Fruit fly (Drosophila melanogaster) whole organism, embryonic: ENCODE data around the gene CG12379.

Experiments
- Bdp1 ChIP-seq: fragments of 200-800 bp; sonication (Bioruptor generic); optimal IDR thresholded peaks from 3 replicates; lab custom pipeline; 2016; ENCODE audit warnings: missing biosample characterization, missing genetic modification characterization
- CG10543 ChIP-seq: fragments of 200-800 bp; sonication (Bioruptor generic); optimal IDR thresholded peaks from 3 replicates; lab custom pipeline; 2017; ENCODE audit warnings: missing biosample characterization, mild to moderate bottlenecking, missing genetic modification characterization, moderate library complexity
- CG10654 ChIP-seq: fragments of 200-800 bp; sonication (Bioruptor generic); optimal IDR thresholded peaks from 2 replicates; lab custom pipeline; 2016; ENCODE audit warnings: missing biosample characterization, missing genetic modification characterization
- CG11723 ChIP-seq: fragments of 200-800 bp; sonication (Bioruptor generic); optimal IDR thresholded peaks from 2 replicates; lab custom pipeline; 2017; ENCODE audit warnings: missing biosample characterization, mild to moderate bottlenecking, missing genetic modification characterization
- CG12769 ChIP-seq: fragments of 200-800 bp; sonication (Bioruptor generic); optimal IDR thresholded peaks from 2 replicates; lab custom pipeline; 2019; ENCODE audit warnings: missing biosample characterization, mild to moderate bottlenecking, missing genetic modification characterization, moderate library complexity
- CG13287 ChIP-seq: fragments of 200-800 bp; sonication (Bioruptor generic); IDR thresholded peaks from 2 replicates; pipeline ENCODE4 v1.3.6; 2022; ENCODE audit warnings: missing biosample characterization, missing genetic modification characterization; ENCODE audit not compliant: partially characterized antibody
- CG16863 ChIP-seq: fragments of 200-800 bp; sonication (Bioruptor generic); optimal IDR thresholded peaks from 3 replicates; lab custom pipeline; 2016; ENCODE audit warnings: missing biosample characterization, missing genetic modification characterization
- CG17186 ChIP-seq: fragments of 200-800 bp; sonication (Bioruptor generic); optimal IDR thresholded peaks from 3 replicates; lab custom pipeline; 2017; ENCODE audit warnings: missing biosample characterization, missing genetic modification reagents, missing genetic modification characterization
- CG4617 ChIP-seq: fragments of 200-800 bp; sonication (Bioruptor generic); optimal IDR thresholded peaks from 3 replicates; lab custom pipeline; 2016; ENCODE audit warnings: missing biosample characterization, missing genetic modification characterization, borderline replicate concordance
- CG7839 ChIP-seq: fragments of 200-800 bp; sonication (Bioruptor generic); optimal IDR thresholded peaks from 3 replicates; lab custom pipeline; 2018; ENCODE audit warnings: missing biosample characterization, mild to moderate bottlenecking, missing genetic modification characterization, moderate library complexity
- Chrac-16 ChIP-seq: fragments of 200-800 bp; sonication (Bioruptor generic); optimal IDR thresholded peaks from 3 replicates; lab custom pipeline; 2016; ENCODE audit warnings: missing biosample characterization, missing genetic modification characterization
- D ChIP-seq, 2 experiments: fragments of 200-800 bp in 1 of 2; fragments of >200 bp in 1 of 2; sonication (Bioruptor generic) in 1 of 2; optimal IDR thresholded peaks; 2 replicates in 1 of 2; 3 replicates in 1 of 2; lab custom pipeline; 2017; ENCODE audit warnings: mild to moderate bottlenecking in 1 of 2, missing biosample characterization in 1 of 2, missing genetic modification characterization in 1 of 2, missing genetic modification reagents in 1 of 2
- Dbx ChIP-seq: fragments of 200-800 bp; sonication (Bioruptor generic); IDR thresholded peaks from 3 replicates; pipeline ENCODE4 v1.3.6; 2022; ENCODE audit warnings: missing biosample characterization, missing genetic modification characterization
- Dp ChIP-seq: fragments of 200-800 bp; sonication (Bioruptor generic); optimal IDR thresholded peaks from 2 replicates; lab custom pipeline; 2018; ENCODE audit warnings: missing biosample characterization, mild to moderate bottlenecking, missing genetic modification characterization, moderate library complexity
- Gsc ChIP-seq: fragments of 200-800 bp; sonication (Bioruptor generic); IDR thresholded peaks from 2 replicates; pipeline ENCODE4 v1.3.6; 2022; ENCODE audit warnings: missing biosample characterization, missing genetic modification characterization
- HLHmδ ChIP-seq: fragments of 200-800 bp; sonication (Bioruptor generic); optimal IDR thresholded peaks from 2 replicates; lab custom pipeline; 2018; ENCODE audit warnings: missing biosample characterization, mild to moderate bottlenecking, missing genetic modification characterization, moderate library complexity
- MBD-R2 ChIP-seq: fragments of 200-800 bp; sonication (Bioruptor generic); IDR thresholded peaks from 2 replicates; pipeline ENCODE4 v1.3.6; 2022; ENCODE audit warnings: missing biosample characterization, missing genetic modification characterization
- Meics ChIP-seq: fragments of 200-800 bp; sonication (Bioruptor generic); optimal IDR thresholded peaks from 2 replicates; lab custom pipeline; 2017; ENCODE audit warnings: missing biosample characterization, mild to moderate bottlenecking, missing genetic modification characterization
- NK7.1 ChIP-seq: fragments of 200-800 bp; sonication (Bioruptor generic); optimal IDR thresholded peaks from 3 replicates; lab custom pipeline; 2016; ENCODE audit warnings: missing biosample characterization, missing genetic modification characterization
- NfI ChIP-seq: fragments of 200-800 bp; sonication (Bioruptor generic); optimal IDR thresholded peaks from 3 replicates; lab custom pipeline; 2018; ENCODE audit warnings: missing biosample characterization, mild to moderate bottlenecking, missing genetic modification characterization, moderate library complexity
- Rfx ChIP-seq: fragments of 200-800 bp; sonication (Bioruptor generic); IDR thresholded peaks from 2 replicates; pipeline ENCODE4 v1.3.6; 2022; ENCODE audit warnings: missing biosample characterization, missing genetic modification characterization
- Sox102F ChIP-seq: fragments of 200-800 bp; sonication (Bioruptor generic); optimal IDR thresholded peaks from 2 replicates; lab custom pipeline; 2018; ENCODE audit warnings: missing biosample characterization, mild to moderate bottlenecking, missing genetic modification characterization, moderate library complexity
- ab ChIP-seq: fragments of 200-800 bp; sonication (Bioruptor generic); optimal IDR thresholded peaks from 2 replicates; lab custom pipeline; 2016; ENCODE audit warnings: missing biosample characterization, missing genetic modification characterization
- aop ChIP-seq: fragments of 200-800 bp; sonication (Bioruptor generic); IDR thresholded peaks from 2 replicates; pipeline ENCODE4 v1.3.6; 2022; ENCODE audit warnings: missing biosample characterization, missing genetic modification characterization
- bsh ChIP-seq, 2 experiments: fragments of 200-800 bp; sonication (Bioruptor generic); optimal IDR thresholded peaks; 2 replicates each; lab custom pipeline; 2017 to 2018; ENCODE audit warnings: mild to moderate bottlenecking in 2 of 2, missing biosample characterization in 2 of 2, missing genetic modification characterization in 2 of 2, moderate library complexity in 1 of 2
- cad ChIP-seq: fragments of >200 bp; optimal IDR thresholded peaks from 2 replicates; lab custom pipeline; 2017; ENCODE audit warnings: missing biosample characterization, missing genetic modification characterization
- caup ChIP-seq: fragments of 200-800 bp; sonication (Bioruptor generic); optimal IDR thresholded peaks from 3 replicates; lab custom pipeline; 2017; ENCODE audit warnings: missing biosample characterization, mild to moderate bottlenecking, missing genetic modification characterization, moderate library complexity; ENCODE audit not compliant: severe bottlenecking
- crol ChIP-seq: fragments of 200-800 bp; sonication (Bioruptor generic); IDR thresholded peaks from 2 replicates; pipeline ENCODE4 v1.3.6; 2022; ENCODE audit warnings: missing biosample characterization, missing genetic modification characterization
- dmrt11E ChIP-seq: fragments of 200-800 bp; sonication (Bioruptor generic); optimal IDR thresholded peaks from 3 replicates; lab custom pipeline; 2018; ENCODE audit warnings: missing biosample characterization, mild to moderate bottlenecking, missing genetic modification characterization, moderate library complexity
- dmrt99B ChIP-seq: fragments of 200-800 bp; sonication (Bioruptor generic); optimal IDR thresholded peaks from 2 replicates; lab custom pipeline; 2018; ENCODE audit warnings: missing biosample characterization, mild to moderate bottlenecking, missing genetic modification characterization, moderate library complexity
- en ChIP-seq: fragments of 200-800 bp; sonication (Bioruptor generic); optimal IDR thresholded peaks from 2 replicates; lab custom pipeline; 2016; ENCODE audit warnings: missing biosample characterization, missing genetic modification characterization
- ftz-f1 ChIP-seq: fragments of 200-800 bp; sonication (Bioruptor generic); optimal IDR thresholded peaks from 2 replicates; lab custom pipeline; 2016; ENCODE audit warnings: missing biosample characterization, missing genetic modification characterization
- gsb-n ChIP-seq: fragments of 200-800 bp; sonication (Bioruptor generic); optimal IDR thresholded peaks from 3 replicates; lab custom pipeline; 2018; ENCODE audit warnings: missing biosample characterization, mild to moderate bottlenecking, missing genetic modification characterization
- hb ChIP-seq: fragments of 200-800 bp; sonication (Bioruptor generic); IDR thresholded peaks from 3 replicates; pipeline ENCODE4 v1.3.6; 2022; ENCODE audit warnings: missing biosample characterization, missing genetic modification characterization; ENCODE audit not compliant: partially characterized antibody
- hth ChIP-seq: fragments of >200 bp; optimal IDR thresholded peaks from 2 replicates; lab custom pipeline; 2017; ENCODE audit warnings: inconsistent platforms
- kni ChIP-seq: fragments of 200-800 bp; sonication (Bioruptor generic); optimal IDR thresholded peaks from 3 replicates; lab custom pipeline; 2017; ENCODE audit warnings: mild to moderate bottlenecking, missing biosample characterization, missing genetic modification reagents, missing genetic modification characterization
- lola ChIP-seq, 3 experiments: fragments of >200 bp in 2 of 3; fragments of 200-800 bp in 1 of 3; sonication (Bioruptor generic) in 1 of 3; optimal IDR thresholded peaks; 2 replicates each; lab custom pipeline; 2017 to 2019; ENCODE audit warnings: missing biosample characterization in 3 of 3, missing genetic modification characterization in 3 of 3, mild to moderate bottlenecking in 1 of 3, moderate library complexity in 1 of 3
- lov ChIP-seq, 2 experiments: fragments of 200-800 bp in 1 of 2; fragments of >200 bp in 1 of 2; sonication (Bioruptor generic) in 1 of 2; IDR thresholded peaks in 1 of 2; optimal IDR thresholded peaks in 1 of 2; 2 replicates in 1 of 2; 3 replicates in 1 of 2; pipeline versions ENCODE4 v1.3.6 to Lab custom; 2017 to 2022; ENCODE audit warnings: missing biosample characterization in 1 of 2, missing genetic modification characterization in 1 of 2
- pan ChIP-seq, 4 experiments: fragments of >200 bp in 3 of 4; fragments of 200-800 bp in 1 of 4; sonication (Bioruptor generic) in 1 of 4; optimal IDR thresholded peaks in 3 of 4; IDR thresholded peaks in 1 of 4; 2 replicates each; pipeline versions ENCODE4 v1.3.6 to Lab custom; 2017 to 2022; ENCODE audit warnings: missing biosample characterization in 2 of 4, missing genetic modification characterization in 2 of 4, mixed read lengths in 1 of 4
- psq ChIP-seq: fragments of 200-800 bp; sonication (Bioruptor generic); optimal IDR thresholded peaks from 2 replicates; lab custom pipeline; 2017; ENCODE audit warnings: missing biosample characterization, missing genetic modification characterization
- repo ChIP-seq: fragments of 200-800 bp; sonication (Bioruptor generic); optimal IDR thresholded peaks from 2 replicates; lab custom pipeline; 2016; ENCODE audit warnings: missing biosample characterization, missing genetic modification characterization
- row ChIP-seq: fragments of 200-800 bp; sonication (Bioruptor generic); IDR thresholded peaks from 3 replicates; pipeline ENCODE4 v1.3.6; 2022; ENCODE audit warnings: missing biosample characterization, missing genetic modification characterization
- scrt ChIP-seq: fragments of 200-800 bp; sonication (Bioruptor generic); optimal IDR thresholded peaks from 2 replicates; lab custom pipeline; 2018; ENCODE audit warnings: missing biosample characterization, mild to moderate bottlenecking, missing genetic modification characterization, moderate library complexity
- sens ChIP-seq: fragments of 200-800 bp; sonication (Bioruptor generic); peaks from one replicate; lab custom pipeline; 2016; ENCODE audit warnings: missing biosample characterization, missing genetic modification characterization
- seq ChIP-seq: fragments of 200-800 bp; sonication (Bioruptor generic); IDR thresholded peaks from 2 replicates; pipeline ENCODE4 v1.3.6; 2022; ENCODE audit warnings: missing biosample characterization, missing genetic modification characterization
- sisA ChIP-seq: fragments of 200-800 bp; sonication (Bioruptor generic); IDR thresholded peaks from 2 replicates; pipeline ENCODE4 v1.3.6; 2022; ENCODE audit warnings: missing biosample characterization, missing genetic modification characterization
- sna ChIP-seq: fragments of 200-800 bp; sonication (Bioruptor generic); IDR thresholded peaks from 2 replicates; pipeline ENCODE4 v1.3.6; 2022; ENCODE audit warnings: missing biosample characterization, missing genetic modification characterization; ENCODE audit not compliant: partially characterized antibody
- stwl ChIP-seq: fragments of 200-800 bp; sonication (Bioruptor generic); optimal IDR thresholded peaks from 3 replicates; lab custom pipeline; 2018; ENCODE audit warnings: missing biosample characterization, mild to moderate bottlenecking, missing genetic modification characterization, moderate library complexity
- usp ChIP-seq: fragments of >200 bp; optimal IDR thresholded peaks from 2 replicates; lab custom pipeline; 2017; ENCODE audit warnings: missing biosample characterization, missing genetic modification characterization
- vfl ChIP-seq: fragments of 200-800 bp; sonication (Bioruptor generic); optimal IDR thresholded peaks from 2 replicates; lab custom pipeline; 2016; ENCODE audit warnings: missing biosample characterization, missing genetic modification characterization

The CG12379 gene

dm6 chrX:15709624-15709983 is 24.2 kb downstream of the CG12379 start (continued):
- TF ChIP-seq row (GFP tag; lab: Robert Waterston, UW), result peak; percentile 60
- TF ChIP-seq Dbx (GFP tag; lab: Robert Waterston, UW), result no peak
- TF ChIP-seq hb (GFP tag; lab: Robert Waterston, UW), result no peak
- no peak for TF ChIP-seq CG11723 (GFP tag; lab: Kevin White, UChicago)
- no peak for TF ChIP-seq gsb-n (tag; lab: Kevin White, UChicago)
- no peak for TF ChIP-seq bsh (GFP tag; optimal IDR thresholded peaks at IDR 0.05; lab: Kevin White, UChicago)
- no peak for TF ChIP-seq NK7.1 (GFP tag; lab: Kevin White, UChicago)
- TF ChIP-seq sna (GFP tag; lab: Robert Waterston, UW), result no peak
- TF ChIP-seq pan (optimal IDR thresholded peaks at IDR 0.05; lab: Kevin White, UChicago), result no peak
- TF ChIP-seq pan (GFP tag; optimal IDR thresholded peaks at IDR 0.05 in 1 of 2, IDR thresholded peaks at IDR 0.05 in 1 of 2), result peak in 1 of 2 experiments; percentile 28
- TF ChIP-seq lola (GFP tag; optimal IDR thresholded peaks at IDR 0.05; lab: Kevin White, UChicago), result no peak
- no peak for TF ChIP-seq kni (GFP tag; lab: Kevin White, UChicago)
- TF ChIP-seq CG13287 (GFP tag; lab: Robert Waterston, UW), result no peak
- TF ChIP-seq vfl (GFP tag; lab: Kevin White, UChicago), result no peak
- TF ChIP-seq Meics (GFP tag; lab: Kevin White, UChicago), result peak; percentile 22
- no peak for TF ChIP-seq sisA (GFP tag; lab: Robert Waterston, UW)
- TF ChIP-seq aop (GFP tag; lab: Robert Waterston, UW), result no peak
- no peak for TF ChIP-seq usp (GFP tag; lab: Kevin White, UChicago)
- TF ChIP-seq caup (GFP tag; lab: Kevin White, UChicago), result no peak
- no peak for TF ChIP-seq dmrt99B (tag; lab: Kevin White, UChicago)
- TF ChIP-seq crol, result peak; percentile 8; the same call in 1 of the 2 replicates
- peak; percentile 64 for TF ChIP-seq Rfx (GFP tag; lab: Robert Waterston, UW)
- no peak for TF ChIP-seq dmrt11E (tag; lab: Kevin White, UChicago)
- TF ChIP-seq CG4617, result no peak
- no peak for TF ChIP-seq CG16863 (GFP tag; lab: Kevin White, UChicago)
- TF ChIP-seq Dp (GFP tag; lab: Kevin White, UChicago), result no peak
- TF ChIP-seq CG10543, result no peak
- no peak for TF ChIP-seq cad (GFP tag; lab: Kevin White, UChicago)
- no peak for TF ChIP-seq Chrac-16 (GFP tag; lab: Kevin White, UChicago)
- no peak for TF ChIP-seq HLHmδ (GFP tag; lab: Kevin White, UChicago)
- peak; percentile 38 for TF ChIP-seq CG12769 (tag; lab: Kevin White, UChicago)
- no peak for TF ChIP-seq CG7839 (tag; lab: Kevin White, UChicago)
- peak; percentile 68 for TF ChIP-seq sens
- TF ChIP-seq en (GFP tag; lab: Kevin White, UChicago), result no peak
- no peak for TF ChIP-seq Gsc (GFP tag; lab: Robert Waterston, UW)
- TF ChIP-seq D (optimal IDR thresholded peaks at IDR 0.05; lab: Kevin White, UChicago), result no peak
- no peak for TF ChIP-seq D (GFP tag; optimal IDR thresholded peaks at IDR 0.05; lab: Kevin White, UChicago)
- no peak for TF ChIP-seq CG10654
- TF ChIP-seq Sox102F (GFP tag; lab: Kevin White, UChicago), result no peak
- no peak for TF ChIP-seq seq (GFP tag; lab: Robert Waterston, UW)
- TF ChIP-seq stwl (tag; lab: Kevin White, UChicago), result no peak
- TF ChIP-seq CG17186, result no peak
- TF ChIP-seq scrt (GFP tag; lab: Kevin White, UChicago), result no peak
- TF ChIP-seq Bdp1 (GFP tag; lab: Kevin White, UChicago), result no peak
- no peak for TF ChIP-seq ab (GFP tag; lab: Kevin White, UChicago)
- no peak for TF ChIP-seq hth
- no peak for TF ChIP-seq NfI (GFP tag; lab: Kevin White, UChicago)
- no peak for TF ChIP-seq ftz-f1
- no peak for TF ChIP-seq psq (GFP tag; lab: Kevin White, UChicago)
- no peak for TF ChIP-seq MBD-R2
- no peak for TF ChIP-seq lov (optimal IDR thresholded peaks at IDR 0.05; lab: Kevin White, UChicago)
- no peak for TF ChIP-seq lov (GFP tag; IDR thresholded peaks at IDR 0.05; lab: Robert Waterston, UW)
- no peak for TF ChIP-seq repo (GFP tag; lab: Kevin White, UChicago)
